Worm (Caenorhabditis elegans) whole organism, L4 larva: ENCODE results near the gene srg-17.

ENCODE experiments used
- F10B5.3 ChIP-seq: sonication (generic microtip); optimal IDR thresholded peaks from 2 replicates; lab custom pipeline; 2016; ENCODE audit warnings: mild to moderate bottlenecking, missing genetic modification characterization, missing compliant biosample characterization
- F37D6.2 ChIP-seq: sonication (generic microtip); optimal IDR thresholded peaks from 2 replicates; lab custom pipeline; 2016; ENCODE audit warnings: mild to moderate bottlenecking, missing genetic modification characterization, missing compliant biosample characterization
- F49E8.2 ChIP-seq: sonication (generic microtip); optimal IDR thresholded peaks from 2 replicates; lab custom pipeline; 2016; ENCODE audit warnings: missing compliant biosample characterization, mild to moderate bottlenecking, missing genetic modification characterization, borderline replicate concordance
- T20F7.1 ChIP-seq: fragments of 200-800 bp; sonication (Bioruptor generic); optimal IDR thresholded peaks from 2 replicates; lab custom pipeline; 2018; ENCODE audit warnings: mild to moderate bottlenecking, missing genetic modification characterization, missing compliant biosample characterization
- Y105C5A.15 ChIP-seq: fragments of 200-800 bp; sonication (Bioruptor generic); IDR thresholded peaks from 2 replicates; pipeline ENCODE4 v1.3.6; 2022; ENCODE audit warnings: missing genetic modification characterization, missing compliant biosample characterization
- ZK337.2 ChIP-seq: fragments of 200-800 bp; sonication (Bioruptor generic); IDR thresholded peaks from 2 replicates; pipeline ENCODE4 v1.3.6; 2022; ENCODE audit warnings: missing genetic modification reagents, missing genetic modification characterization, missing compliant biosample characterization
- aha-1 ChIP-seq: fragments of 150-350 bp; peaks from one replicate; lab custom pipeline; 2014; ENCODE audit warnings: missing biosample characterization, missing genetic modification characterization
- aly-2 ChIP-seq: sonication (generic microtip); optimal IDR thresholded peaks from 2 replicates; lab custom pipeline; 2018; ENCODE audit warnings: missing biosample characterization, missing genetic modification characterization
- attf-4 ChIP-seq: sonication (generic microtip); optimal IDR thresholded peaks from 3 replicates; lab custom pipeline; 2017; ENCODE audit warnings: missing biosample characterization, missing genetic modification characterization
- ceh-44 ChIP-seq: fragments of 200-800 bp; sonication (Bioruptor generic); IDR thresholded peaks from 2 replicates; pipeline ENCODE4 v1.3.6; 2022; ENCODE audit warnings: missing genetic modification reagents, missing genetic modification characterization, missing compliant biosample characterization
- ceh-82 ChIP-seq: sonication (generic microtip); optimal IDR thresholded peaks from 2 replicates; lab custom pipeline; 2017; ENCODE audit warnings: missing biosample characterization, missing genetic modification characterization
- daf-16 ChIP-seq, 3 experiments: sonication (generic microtip); optimal IDR thresholded peaks; 2 replicates each; lab custom pipeline; 2016 to 2017; ENCODE audit warnings: missing genetic modification characterization in 3 of 3, missing genetic modification reagents in 3 of 3, mild to moderate bottlenecking in 2 of 3, missing compliant biosample characterization in 2 of 3, missing biosample characterization in 1 of 3, moderate library complexity in 1 of 3
- daf-8 ChIP-seq: fragments of 200-800 bp; sonication (Bioruptor generic); IDR thresholded peaks from 2 replicates; pipeline ENCODE4 v1.3.6; 2022; ENCODE audit warnings: missing genetic modification characterization, missing compliant biosample characterization
- dmd-6 ChIP-seq: fragments of 200-800 bp; sonication (Bioruptor generic); IDR thresholded peaks from 2 replicates; pipeline ENCODE4 v1.3.6; 2022; ENCODE audit warnings: missing genetic modification reagents, missing genetic modification characterization, missing compliant biosample characterization
- dpl-1 ChIP-seq: fragments of 150-350 bp; optimal IDR thresholded peaks from 2 replicates; lab custom pipeline; 2014; ENCODE audit warnings: missing biosample characterization, missing genetic modification reagents, missing genetic modification characterization
- duxl-1 ChIP-seq: sonication (generic microtip); optimal IDR thresholded peaks from 2 replicates; lab custom pipeline; 2016; ENCODE audit warnings: mild to moderate bottlenecking, missing genetic modification characterization, moderate library complexity, missing compliant biosample characterization; ENCODE audit not compliant: poor library complexity
- dve-1 ChIP-seq: sonication (generic microtip); optimal IDR thresholded peaks from 2 replicates; lab custom pipeline; 2017; ENCODE audit warnings: antibody characterized with exemption, mild to moderate bottlenecking, missing genetic modification characterization, missing compliant biosample characterization; ENCODE audit not compliant: insufficient read depth
- egl-27 ChIP-seq: sonication (generic microtip); optimal IDR thresholded peaks from 3 replicates; lab custom pipeline; 2017; ENCODE audit warnings: missing biosample characterization, missing genetic modification reagents, missing genetic modification characterization
- egl-43 ChIP-seq: fragments of 200-800 bp; sonication (Bioruptor generic); IDR thresholded peaks from 2 replicates; pipeline ENCODE4 v1.3.6; 2022; ENCODE audit warnings: missing genetic modification reagents, missing genetic modification characterization, missing compliant biosample characterization
- hlh-11 ChIP-seq: fragments of 200-800 bp; sonication (Bioruptor generic); optimal IDR thresholded peaks from 2 replicates; lab custom pipeline; 2018; ENCODE audit warnings: mild to moderate bottlenecking, missing genetic modification characterization, missing compliant biosample characterization
- hlh-30 ChIP-seq: sonication (generic microtip); optimal IDR thresholded peaks from 2 replicates; lab custom pipeline; 2017; ENCODE audit warnings: antibody characterized with exemption, mild to moderate bottlenecking, missing genetic modification characterization, missing compliant biosample characterization; ENCODE audit not compliant: insufficient read depth
- lim-7 ChIP-seq: fragments of 200-800 bp; sonication (Bioruptor generic); IDR thresholded peaks from 2 replicates; pipeline ENCODE4 v1.3.6; 2022; ENCODE audit warnings: missing genetic modification characterization, missing compliant biosample characterization
- lin-1 ChIP-seq: fragments of 200-800 bp; sonication (Bioruptor generic); IDR thresholded peaks from 2 replicates; pipeline ENCODE4 v1.3.6; 2022; ENCODE audit warnings: missing genetic modification reagents, missing genetic modification characterization, missing compliant biosample characterization
- lin-29 ChIP-seq: fragments of 200-800 bp; sonication (Bioruptor generic); IDR thresholded peaks from 2 replicates; pipeline ENCODE4 v1.3.6; 2022; ENCODE audit warnings: missing genetic modification reagents, missing genetic modification characterization, missing compliant biosample characterization
- lin-38 ChIP-seq: fragments of 200-800 bp; sonication (Bioruptor generic); IDR thresholded peaks from 2 replicates; pipeline ENCODE4 v1.3.6; 2022; ENCODE audit warnings: missing genetic modification reagents, missing genetic modification characterization, missing compliant biosample characterization
- lin-39 ChIP-seq: fragments of 150-350 bp; optimal IDR thresholded peaks from 2 replicates; lab custom pipeline; 2014; ENCODE audit warnings: missing biosample characterization, missing genetic modification reagents, missing genetic modification characterization
- lsy-2 ChIP-seq, 2 experiments: fragments of 150-350 bp in 1 of 2; sonication (generic microtip) in 1 of 2; optimal IDR thresholded peaks; 2 replicates each; lab custom pipeline; 2014 to 2017; ENCODE audit warnings: missing biosample characterization in 2 of 2, missing genetic modification characterization in 2 of 2
- mdl-1 ChIP-seq, 2 experiments: fragments of 150-350 bp in 1 of 2; sonication (generic microtip) in 1 of 2; optimal IDR thresholded peaks; 2 replicates each; lab custom pipeline; 2014 to 2017; ENCODE audit warnings: missing biosample characterization in 2 of 2, missing genetic modification characterization in 2 of 2
- mep-1 ChIP-seq: fragments of 150-350 bp; sonication (generic microtip); optimal IDR thresholded peaks from 3 replicates; lab custom pipeline; 2014; ENCODE audit warnings: missing biosample characterization, missing genetic modification characterization
- mes-2 ChIP-seq: sonication (generic microtip); optimal IDR thresholded peaks from 2 replicates; lab custom pipeline; 2016; ENCODE audit warnings: missing genotype, mild to moderate bottlenecking, missing genetic modification characterization, missing compliant biosample characterization; ENCODE audit not compliant: poor library complexity, severe bottlenecking
- mxl-2 ChIP-seq: fragments of 200-800 bp; sonication (Bioruptor generic); conservative IDR thresholded peaks from 2 replicates; pipeline ENCODE4 v1.3.6; 2022; ENCODE audit warnings: missing genetic modification reagents, missing genetic modification characterization, missing compliant biosample characterization
- nhr-102 ChIP-seq: sonication (generic microtip); optimal IDR thresholded peaks from 2 replicates; lab custom pipeline; 2016; ENCODE audit warnings: mild to moderate bottlenecking, missing genetic modification characterization, moderate library complexity, missing compliant biosample characterization
- nhr-28 ChIP-seq: fragments of 150-350 bp; optimal IDR thresholded peaks from 2 replicates; lab custom pipeline; 2014; ENCODE audit warnings: missing biosample characterization, missing genetic modification characterization
- nhr-41 ChIP-seq: fragments of 200-800 bp; sonication (Bioruptor generic); IDR thresholded peaks from 2 replicates; pipeline ENCODE4 v1.3.6; 2022; ENCODE audit warnings: missing genetic modification reagents, missing genetic modification characterization, missing compliant biosample characterization
- nhr-48 ChIP-seq: sonication (generic microtip); optimal IDR thresholded peaks from 2 replicates; lab custom pipeline; 2016; ENCODE audit warnings: mild to moderate bottlenecking, missing genetic modification characterization, missing compliant biosample characterization
- nhr-76 ChIP-seq: fragments of 150-350 bp; optimal IDR thresholded peaks from 2 replicates; lab custom pipeline; 2014; ENCODE audit warnings: missing biosample characterization, missing genetic modification characterization
- php-3 ChIP-seq: fragments of 200-800 bp; sonication (Bioruptor generic); IDR thresholded peaks from 2 replicates; pipeline ENCODE4 v1.3.6; 2022; ENCODE audit warnings: missing genetic modification reagents, missing genetic modification characterization, missing compliant biosample characterization
- sdz-12 ChIP-seq: fragments of 200-800 bp; sonication (Bioruptor generic); optimal IDR thresholded peaks from 2 replicates; lab custom pipeline; 2018; ENCODE audit warnings: mild to moderate bottlenecking, missing genetic modification characterization, missing compliant biosample characterization
- set-16 ChIP-seq: fragments of 200-800 bp; sonication (Bioruptor generic); IDR thresholded peaks from 2 replicates; pipeline ENCODE4 v1.3.6; 2022; ENCODE audit warnings: missing genetic modification reagents, missing genetic modification characterization, missing compliant biosample characterization
- snpc-4 ChIP-seq: fragments of 150-350 bp; optimal IDR thresholded peaks from 2 replicates; lab custom pipeline; 2014; ENCODE audit warnings: missing biosample characterization, missing genetic modification characterization
- tra-1 ChIP-seq: fragments of 200-800 bp; sonication (Bioruptor generic); IDR thresholded peaks from 2 replicates; pipeline ENCODE4 v1.3.6; 2022; ENCODE audit warnings: missing genetic modification reagents, missing genetic modification characterization, missing compliant biosample characterization
- unc-39 ChIP-seq: sonication (generic microtip); optimal IDR thresholded peaks from 2 replicates; lab custom pipeline; 2017; ENCODE audit warnings: missing biosample characterization, missing genetic modification characterization
- unc-62 ChIP-seq, 3 experiments: fragments of 150-350 bp in 1 of 3; sonication (generic microtip); optimal IDR thresholded peaks in 2 of 3; peaks in 1 of 3; 1 replicate in 1 of 3; 2 replicates in 2 of 3; lab custom pipeline; 2014 to 2017; ENCODE audit warnings: missing biosample characterization in 3 of 3, missing genetic modification characterization in 3 of 3, missing genetic modification reagents in 3 of 3, missing genotype in 1 of 3
- vab-7 ChIP-seq: fragments of 200-800 bp; sonication (Bioruptor generic); IDR thresholded peaks from 2 replicates; pipeline ENCODE4 v1.3.6; 2022; ENCODE audit warnings: missing genetic modification reagents, missing genetic modification characterization, missing compliant biosample characterization
- zfp-2 ChIP-seq: sonication (generic microtip); optimal IDR thresholded peaks from 2 replicates; lab custom pipeline; 2016; ENCODE audit warnings: mild to moderate bottlenecking, missing genetic modification characterization, missing compliant biosample characterization
- zfp-3 ChIP-seq: fragments of 200-800 bp; sonication (Bioruptor generic); conservative IDR thresholded peaks from 2 replicates; pipeline ENCODE4 v1.3.6; 2022; ENCODE audit warnings: missing genetic modification reagents, missing genetic modification characterization, missing compliant biosample characterization
- zip-11 ChIP-seq: fragments of 200-800 bp; sonication (Bioruptor generic); IDR thresholded peaks from 2 replicates; pipeline ENCODE4 v1.3.6; 2022; ENCODE audit warnings: missing genetic modification characterization, missing compliant biosample characterization
- zip-2 ChIP-seq: fragments of 150-350 bp; optimal IDR thresholded peaks from 2 replicates; lab custom pipeline; 2014; ENCODE audit warnings: missing biosample characterization, missing genetic modification characterization
- ztf-7 ChIP-seq: fragments of 150-350 bp; optimal IDR thresholded peaks from 2 replicates; lab custom pipeline; 2014; ENCODE audit warnings: missing biosample characterization, missing genetic modification characterization

srg-17 gene

ce11 chrII:12518809-12519344, 45.4 kb downstream of the srg-17 start, which contains the start of gene srh-70 (continued):
- TF ChIP-seq unc-39 (tag; lab: Kevin White, UChicago) (no peak), duxl-1 (tag; lab: Kevin White, UChicago) (no peak), daf-8 (GFP tag; lab: Robert Waterston, UW) (no peak), zfp-3 (GFP tag; lab: Robert Waterston, UW) (0 out of 2 replicates have a peak, but pooled peaks have one; percentile 20), egl-27 (tag; lab: Kevin White, UChicago) (no peak), snpc-4 (tag; lab: Kevin White, UChicago) (no peak), nhr-41 (GFP tag; lab: Robert Waterston, UW) (no peak), sdz-12 (no peak), T20F7.1 (peak; percentile 71), F49E8.2 (no peak), dmd-6 (GFP tag; lab: Robert Waterston, UW) (peak; percentile 98), egl-43 (GFP tag; lab: Robert Waterston, UW) (0 out of 2 replicates have a peak, but pooled peaks have one; percentile 46), ZK337.2 (GFP tag; lab: Robert Waterston, UW) (no peak), dve-1 (tag; lab: Kevin White, UChicago) (peak; percentile 95), tra-1 (GFP tag; lab: Robert Waterston, UW) (peak; percentile 91), zfp-2 (tag; lab: Kevin White, UChicago) (no peak), lsy-2 (tag; optimal IDR thresholded peaks at IDR 0.05; lab: Kevin White, UChicago) (no peak), aly-2 (tag; lab: Kevin White, UChicago) (no peak), daf-16 (GFP tag; optimal IDR thresholded peaks at IDR 0.05; lab: Kevin White, UChicago) (peak in 1 of 2 experiments; percentile 35), daf-16 (tag; optimal IDR thresholded peaks at IDR 0.05; lab: Kevin White, UChicago) (peak; percentile 81), nhr-76 (tag; lab: Kevin White, UChicago) (no peak), mxl-2 (peak; percentile 70), lim-7 (GFP tag; lab: Robert Waterston, UW) (0 out of 2 replicates have a peak, but pooled peaks have one; percentile 26), hlh-30 (tag; lab: Kevin White, UChicago) (peak; percentile 55), unc-62 (GFP tag; optimal IDR thresholded peaks at IDR 0.05 in 1 of 2; lab: Kevin White, UChicago) (peak; percentile 69 to 97), unc-62 (tag; optimal IDR thresholded peaks at IDR 0.05; lab: Kevin White, UChicago) (no peak), nhr-48 (tag; lab: Kevin White, UChicago) (peak; percentile 65), F37D6.2 (tag; lab: Kevin White, UChicago) (no peak), nhr-102 (peak; percentile 85), aha-1 (peak; percentile 74), nhr-28 (tag; lab: Kevin White, UChicago) (peak; percentile 79), mes-2 (tag; lab: Kevin White, UChicago) (peak; percentile 40), lin-29 (GFP tag; lab: Robert Waterston, UW) (no peak), mdl-1 (tag; optimal IDR thresholded peaks at IDR 0.05; lab: Kevin White, UChicago) (peak in 1 of 2 experiments; percentile 50), F10B5.3 (no peak), lin-1 (GFP tag; lab: Robert Waterston, UW) (peak; percentile 49; the same call in 1 of the 2 replicates)

- TF ChIP-seq attf-4 (tag; lab: Kevin White, UChicago) (no peak), zip-2 (no peak), lin-39 (tag; lab: Kevin White, UChicago) (no peak), php-3 (GFP tag; lab: Robert Waterston, UW) (no peak), daf-8 (GFP tag; lab: Robert Waterston, UW) (no peak), hlh-11 (tag; lab: Kevin White, UChicago) (no peak), zip-11 (GFP tag; lab: Robert Waterston, UW) (no peak), ceh-44 (GFP tag; lab: Robert Waterston, UW) (no peak), dpl-1 (GFP tag; lab: Kevin White, UChicago) (no peak), vab-7 (no peak), mep-1 (tag; lab: Kevin White, UChicago) (no peak), unc-62 (GFP tag; optimal IDR thresholded peaks at IDR 0.05 in 1 of 2; lab: Kevin White, UChicago) (no peak), unc-62 (tag; optimal IDR thresholded peaks at IDR 0.05; lab: Kevin White, UChicago) (no peak), nhr-102 (no peak), lin-38 (no peak), set-16 (GFP tag; lab: Robert Waterston, UW) (no peak), ceh-82 (tag; lab: Kevin White, UChicago) (no peak), aha-1 (no peak), aly-2 (tag; lab: Kevin White, UChicago) (no peak), ztf-7 (tag; lab: Kevin White, UChicago) (no peak), Y105C5A.15 (GFP tag; lab: Robert Waterston, UW) (no peak)
Observed at ce11 chrII:12519616-12520015, 46.1 kb downstream of the srg-17 start, which contains the start of gene ceh-99. ceh-99 (plus strand) TSS chrII:12519981.
